Fruit fly (Drosophila melanogaster): ENCODE results near the gene CG15020.

The CG15020 gene

DNA sequence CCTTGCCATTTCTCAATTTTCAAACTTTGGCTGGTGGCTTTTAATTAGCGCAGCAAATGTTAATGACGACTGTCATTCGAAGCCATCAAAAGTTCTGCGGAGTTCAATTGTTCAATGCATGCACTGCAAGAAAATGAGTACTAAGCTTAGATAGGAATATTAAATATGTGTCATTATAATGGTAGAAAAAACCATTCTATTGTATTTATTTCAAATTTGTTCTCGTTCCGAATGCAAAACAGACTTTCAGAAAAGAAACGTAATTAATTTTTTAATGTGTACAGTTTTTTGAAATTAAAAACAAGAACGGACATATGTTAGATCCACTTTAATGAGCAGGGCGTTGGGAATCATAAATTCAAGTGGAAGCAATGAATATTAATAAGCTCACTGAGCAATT is 32.4 kb upstream of the CG15020 start:
- no peak for TF ChIP-seq cic (GFP tag; optimal IDR thresholded peaks at IDR 0.05)
- no peak for TF ChIP-seq CG33017 (tag; optimal IDR thresholded peaks at IDR 0.05)
- TF ChIP-seq Crg-1 (GFP tag; optimal IDR thresholded peaks at IDR 0.05): no peak
- TF ChIP-seq CG12768 (GFP tag; optimal IDR thresholded peaks at IDR 0.05): no peak
- TF ChIP-seq CG5204 (GFP tag; optimal IDR thresholded peaks at IDR 0.05): no peak
- no peak for TF ChIP-seq CG7045 (GFP tag; optimal IDR thresholded peaks at IDR 0.05)
- TF ChIP-seq Clk (GFP tag; optimal IDR thresholded peaks at IDR 0.05): no peak
- TF ChIP-seq CG14711 (tag; optimal IDR thresholded peaks at IDR 0.05): no peak
- no peak for TF ChIP-seq ovo (GFP tag; optimal IDR thresholded peaks at IDR 0.05)
- no peak for TF ChIP-seq kay (GFP tag; ENCODE audit: borderline replicate concordance)
- no peak for TF ChIP-seq cnc (optimal IDR thresholded peaks at IDR 0.05)
- no peak for TF ChIP-seq Mnt (GFP tag; optimal IDR thresholded peaks at IDR 0.05)
- TF ChIP-seq CG7101 (tag; optimal IDR thresholded peaks at IDR 0.05): no peak
- TF ChIP-seq CG1620 (GFP tag; optimal IDR thresholded peaks at IDR 0.05): no peak

DNA sequence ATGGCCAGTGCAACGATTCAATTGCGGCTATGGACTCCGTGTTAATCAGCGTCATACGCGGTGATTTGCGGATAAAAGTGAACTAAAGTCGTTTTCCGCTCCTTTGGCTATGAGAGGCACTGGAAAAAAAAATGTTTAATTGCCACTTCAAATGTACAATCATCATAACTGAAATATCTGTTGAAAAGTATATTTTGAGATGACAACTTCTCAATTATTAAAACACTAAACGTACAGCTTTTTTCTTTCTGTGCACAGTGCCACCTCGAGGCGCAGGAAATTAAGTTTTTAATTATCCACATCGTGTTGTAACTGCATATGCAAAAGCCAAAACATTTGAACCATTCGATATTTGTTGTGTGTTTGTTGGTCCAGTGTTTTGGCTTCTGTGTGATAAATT is 28.6 kb upstream of the CG15020 start:
- no peak for TF ChIP-seq ovo (GFP tag; optimal IDR thresholded peaks at IDR 0.05)
- no peak for TF ChIP-seq cic (GFP tag; optimal IDR thresholded peaks at IDR 0.05)
- no peak for TF ChIP-seq CG14711 (tag; optimal IDR thresholded peaks at IDR 0.05)
- no peak for TF ChIP-seq CG7101 (tag; optimal IDR thresholded peaks at IDR 0.05)
- TF ChIP-seq Mnt (GFP tag; optimal IDR thresholded peaks at IDR 0.05): no peak
- TF ChIP-seq bab1 (GFP tag; optimal IDR thresholded peaks at IDR 0.05): no peak
- no peak for TF ChIP-seq cnc (optimal IDR thresholded peaks at IDR 0.05)
- no peak for TF ChIP-seq Crg-1 (GFP tag; optimal IDR thresholded peaks at IDR 0.05)

DNA sequence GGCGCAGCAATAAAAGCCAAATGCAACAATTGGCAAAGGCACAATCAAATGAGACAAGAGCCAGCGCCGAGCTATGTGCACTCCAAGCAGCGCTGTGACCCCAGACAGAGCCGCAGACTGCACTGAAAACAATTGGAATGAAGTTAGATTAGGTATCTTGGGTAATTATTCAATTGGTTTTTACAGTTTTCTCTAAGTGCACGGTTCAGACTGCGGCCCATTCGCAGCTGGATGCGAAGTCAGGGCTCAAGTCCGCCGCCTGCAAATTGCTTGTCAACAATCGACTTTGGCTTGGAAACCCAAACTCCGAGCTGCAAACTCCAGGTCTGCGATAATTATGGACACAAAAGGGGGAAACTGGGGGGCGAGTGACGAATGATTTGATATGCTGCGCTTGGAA is 27.8 kb upstream of the CG15020 start:
- TF ChIP-seq Clk (GFP tag; optimal IDR thresholded peaks at IDR 0.05) (no peak), CG1620 (GFP tag; optimal IDR thresholded peaks at IDR 0.05) (no peak), CG14711 (tag; optimal IDR thresholded peaks at IDR 0.05) (no peak)

DNA sequence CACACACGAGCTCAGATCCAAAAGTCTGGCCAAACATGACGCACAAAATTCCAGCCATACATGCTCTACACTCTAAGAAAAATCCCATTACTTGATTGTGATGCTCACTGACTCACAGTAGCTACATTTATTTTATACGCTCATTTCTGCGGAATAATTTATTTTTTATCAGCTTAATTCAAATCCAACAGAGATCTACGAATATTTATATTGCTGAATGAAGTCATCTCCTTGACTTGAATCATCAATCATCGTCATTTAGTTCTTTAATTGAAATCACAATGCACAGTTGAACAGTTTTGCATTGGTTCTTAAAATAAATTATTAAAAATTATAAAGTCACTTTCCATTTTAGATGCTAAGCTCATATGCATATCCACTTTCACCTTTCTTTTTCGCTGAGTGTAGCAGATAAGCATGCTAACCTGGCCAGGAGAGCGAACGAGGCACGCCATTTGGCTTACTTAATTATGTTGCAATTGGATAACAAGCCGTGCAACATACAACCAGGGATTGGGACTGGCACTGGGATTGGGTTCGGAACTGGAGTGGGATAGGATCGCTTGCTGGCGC is 25.9 kb upstream of the CG15020 start:
- TF ChIP-seq Hr96 (GFP tag; optimal IDR thresholded peaks at IDR 0.05): no peak
- TF ChIP-seq CG5204 (GFP tag; optimal IDR thresholded peaks at IDR 0.05): no peak
- no peak for TF ChIP-seq ovo (GFP tag; optimal IDR thresholded peaks at IDR 0.05)
- no peak for TF ChIP-seq CG1620 (GFP tag; optimal IDR thresholded peaks at IDR 0.05)

DNA sequence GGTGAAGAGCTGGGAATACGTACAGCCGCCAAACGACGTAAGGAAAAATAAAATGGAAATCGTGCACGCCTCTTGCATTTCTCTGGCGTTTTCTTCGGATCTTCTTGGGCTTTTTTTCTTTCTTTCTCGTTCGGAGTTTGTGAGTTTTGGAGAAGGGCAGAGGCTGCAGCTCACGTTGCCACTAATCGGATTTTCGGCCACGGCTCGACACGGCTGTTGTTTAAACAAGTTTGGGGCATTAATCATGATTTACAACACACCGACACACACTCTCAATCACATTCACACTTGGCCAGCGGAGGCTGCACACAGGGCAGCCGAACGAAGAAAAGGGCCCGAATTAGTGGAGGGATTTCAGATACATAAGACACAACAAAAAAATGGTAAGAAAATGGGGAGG is 25.1 kb upstream of the CG15020 start:
- TF ChIP-seq CG7101 (tag; optimal IDR thresholded peaks at IDR 0.05): no peak
- TF ChIP-seq Hr96 (GFP tag; optimal IDR thresholded peaks at IDR 0.05): no peak
- no peak for TF ChIP-seq kay (GFP tag; ENCODE audit: borderline replicate concordance)
- no peak for TF ChIP-seq CG33017 (tag; optimal IDR thresholded peaks at IDR 0.05)
- no peak for TF ChIP-seq CG14711 (tag; optimal IDR thresholded peaks at IDR 0.05)
- TF ChIP-seq CG7045 (GFP tag; optimal IDR thresholded peaks at IDR 0.05): no peak
- no peak for TF ChIP-seq Clk (GFP tag; optimal IDR thresholded peaks at IDR 0.05)
- no peak for TF ChIP-seq Crg-1 (GFP tag; optimal IDR thresholded peaks at IDR 0.05)
- TF ChIP-seq toe (GFP tag; optimal IDR thresholded peaks at IDR 0.05): no peak
- no peak for TF ChIP-seq ovo (GFP tag; optimal IDR thresholded peaks at IDR 0.05)
- TF ChIP-seq CG11617 (GFP tag; optimal IDR thresholded peaks at IDR 0.05): no peak
- no peak for TF ChIP-seq cic (GFP tag; optimal IDR thresholded peaks at IDR 0.05)
- no peak for TF ChIP-seq pad (GFP tag; optimal IDR thresholded peaks at IDR 0.05)
- no peak for TF ChIP-seq bab1 (GFP tag; optimal IDR thresholded peaks at IDR 0.05)
- TF ChIP-seq CG5204 (GFP tag; optimal IDR thresholded peaks at IDR 0.05): no peak
- TF ChIP-seq Mnt (GFP tag; optimal IDR thresholded peaks at IDR 0.05): no peak
- TF ChIP-seq cnc (optimal IDR thresholded peaks at IDR 0.05): no peak
- TF ChIP-seq tj (GFP tag; optimal IDR thresholded peaks at IDR 0.05): no peak
- no peak for TF ChIP-seq CG1620 (GFP tag; optimal IDR thresholded peaks at IDR 0.05)
- TF ChIP-seq CG12768 (GFP tag; optimal IDR thresholded peaks at IDR 0.05): no peak

DNA sequence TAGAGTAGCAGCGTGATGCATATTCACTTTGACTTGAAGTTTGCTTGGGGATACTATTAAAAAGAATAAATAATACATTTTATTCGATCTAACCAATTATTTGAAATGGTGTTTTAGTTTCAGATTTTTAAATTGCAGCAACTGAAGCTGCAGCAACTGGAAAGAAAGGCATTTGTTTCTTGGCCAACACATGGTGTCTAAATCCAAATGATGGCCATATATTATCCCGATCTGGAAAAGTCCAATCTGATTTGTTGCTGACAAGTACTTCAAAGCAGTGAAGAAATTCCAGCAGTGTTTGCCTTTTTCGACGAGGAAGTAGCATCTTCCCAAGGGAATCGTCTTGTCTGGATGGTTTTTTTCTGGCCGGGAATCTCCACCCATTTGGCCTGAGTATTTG is 24.3 kb upstream of the CG15020 start:
- TF ChIP-seq Mnt (GFP tag; optimal IDR thresholded peaks at IDR 0.05) (no peak), kay (GFP tag; ENCODE audit: borderline replicate concordance) (no peak)

dm6 chr3L:4397874-4398273 is 23.6 kb upstream of the CG15020 start:
- no peak for TF ChIP-seq CG1620 (GFP tag; optimal IDR thresholded peaks at IDR 0.05)
- TF ChIP-seq kay (GFP tag; ENCODE audit: borderline replicate concordance): no peak
- TF ChIP-seq CG7045 (GFP tag; optimal IDR thresholded peaks at IDR 0.05): no peak
- TF ChIP-seq Mnt (GFP tag; optimal IDR thresholded peaks at IDR 0.05): no peak
- no peak for TF ChIP-seq CG11617 (GFP tag; optimal IDR thresholded peaks at IDR 0.05)
- TF ChIP-seq CG12768 (GFP tag; optimal IDR thresholded peaks at IDR 0.05): no peak
- no peak for TF ChIP-seq tj (GFP tag; optimal IDR thresholded peaks at IDR 0.05)
- no peak for TF ChIP-seq CG14711 (tag; optimal IDR thresholded peaks at IDR 0.05)
- TF ChIP-seq cnc (optimal IDR thresholded peaks at IDR 0.05): no peak

DNA sequence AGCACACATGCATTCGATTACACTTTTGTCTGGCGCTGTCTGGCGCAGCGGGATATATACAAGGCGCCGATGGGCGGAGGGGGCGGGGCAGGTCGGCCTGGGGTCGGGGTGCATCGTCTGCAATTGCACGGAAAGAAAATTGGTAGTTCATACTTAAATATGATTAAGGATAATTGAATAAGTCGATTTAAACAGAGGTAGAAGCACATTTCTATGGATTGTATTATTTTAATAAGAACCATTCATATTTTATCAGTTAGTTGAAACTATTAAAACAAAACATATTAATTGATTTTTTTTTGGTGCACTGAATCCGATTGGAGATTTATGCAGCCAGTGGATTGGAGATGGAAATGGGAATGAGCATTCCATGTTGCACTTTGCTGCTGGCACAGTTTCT is 21.6 kb upstream of the CG15020 start:
- TF ChIP-seq bab1 (GFP tag; optimal IDR thresholded peaks at IDR 0.05) (no peak), toe (GFP tag; optimal IDR thresholded peaks at IDR 0.05) (no peak), Hr96 (GFP tag; optimal IDR thresholded peaks at IDR 0.05) (no peak), cnc (optimal IDR thresholded peaks at IDR 0.05) (no peak), CG11617 (GFP tag; optimal IDR thresholded peaks at IDR 0.05) (no peak), ovo (GFP tag; optimal IDR thresholded peaks at IDR 0.05) (no peak), CG14711 (tag; optimal IDR thresholded peaks at IDR 0.05) (no peak), CG5204 (GFP tag; optimal IDR thresholded peaks at IDR 0.05) (no peak), Clk (GFP tag; optimal IDR thresholded peaks at IDR 0.05) (no peak), CG7101 (tag; optimal IDR thresholded peaks at IDR 0.05) (no peak), CG1620 (GFP tag; optimal IDR thresholded peaks at IDR 0.05) (no peak), kay (GFP tag; ENCODE audit: borderline replicate concordance) (no peak), CG7045 (GFP tag; optimal IDR thresholded peaks at IDR 0.05) (no peak), tj (GFP tag; optimal IDR thresholded peaks at IDR 0.05) (no peak), CG33017 (tag; optimal IDR thresholded peaks at IDR 0.05) (no peak), pad (GFP tag; optimal IDR thresholded peaks at IDR 0.05) (no peak), Crg-1 (GFP tag; optimal IDR thresholded peaks at IDR 0.05) (no peak), CG12768 (GFP tag; optimal IDR thresholded peaks at IDR 0.05) (no peak), Mnt (GFP tag; optimal IDR thresholded peaks at IDR 0.05) (no peak)
